Worm (Caenorhabditis elegans) whole organism, L4 larva: ENCODE data around the gene F44E7.9.

ENCODE experiments used
- D1046.2 ChIP-seq: fragments of 200-800 bp; sonication (Bioruptor generic); IDR thresholded peaks from 2 replicates; pipeline ENCODE4 v1.3.6; 2022; ENCODE audit warnings: missing genetic modification characterization, missing compliant biosample characterization
- F37D6.2 ChIP-seq: sonication (generic microtip); optimal IDR thresholded peaks from 2 replicates; lab custom pipeline; 2016; ENCODE audit warnings: mild to moderate bottlenecking, missing genetic modification characterization, missing compliant biosample characterization
- F44E2.7 ChIP-seq: fragments of 200-800 bp; sonication (Bioruptor generic); IDR thresholded peaks from 2 replicates; pipeline ENCODE4 v2.1.2; 2022; ENCODE audit warnings: missing genetic modification characterization, missing compliant biosample characterization
- F49E8.2 ChIP-seq: sonication (generic microtip); optimal IDR thresholded peaks from 2 replicates; lab custom pipeline; 2016; ENCODE audit warnings: missing compliant biosample characterization, mild to moderate bottlenecking, missing genetic modification characterization, borderline replicate concordance
- R02D3.7 ChIP-seq: fragments of 150-350 bp; sonication (generic microtip); optimal IDR thresholded peaks from 3 replicates; lab custom pipeline; 2014; ENCODE audit warnings: missing biosample characterization, missing genetic modification characterization
- Y5F2A.4 ChIP-seq: fragments of 200-800 bp; sonication (Bioruptor generic); optimal IDR thresholded peaks from 2 replicates; lab custom pipeline; 2018; ENCODE audit warnings: mild to moderate bottlenecking, missing genetic modification characterization, missing compliant biosample characterization
- Y75B8A.6 ChIP-seq: fragments of 200-800 bp; sonication (Bioruptor generic); IDR thresholded peaks from 2 replicates; pipeline ENCODE4 v1.3.6; 2022; ENCODE audit warnings: missing genetic modification reagents, missing genetic modification characterization, missing compliant biosample characterization
- ZK337.2 ChIP-seq: fragments of 200-800 bp; sonication (Bioruptor generic); IDR thresholded peaks from 2 replicates; pipeline ENCODE4 v1.3.6; 2022; ENCODE audit warnings: missing genetic modification reagents, missing genetic modification characterization, missing compliant biosample characterization
- aly-2 ChIP-seq: sonication (generic microtip); optimal IDR thresholded peaks from 2 replicates; lab custom pipeline; 2018; ENCODE audit warnings: missing biosample characterization, missing genetic modification characterization
- ama-1 ChIP-seq: fragments of 150-350 bp; optimal IDR thresholded peaks from 2 replicates; lab custom pipeline; 2014; ENCODE audit warnings: inconsistent platforms, mixed read lengths
- arid-1 ChIP-seq: fragments of 200-800 bp; sonication (Bioruptor generic); conservative IDR thresholded peaks from 2 replicates; pipeline ENCODE4 v1.3.6; 2022; ENCODE audit warnings: missing genetic modification reagents, missing genetic modification characterization, missing compliant biosample characterization
- ceh-28 ChIP-seq: fragments of 150-350 bp; optimal IDR thresholded peaks from 2 replicates; lab custom pipeline; 2014; ENCODE audit warnings: missing biosample characterization, missing genetic modification reagents, missing genetic modification characterization
- ceh-62 ChIP-seq: sonication (generic microtip); optimal IDR thresholded peaks from 2 replicates; lab custom pipeline; 2017; ENCODE audit warnings: missing biosample characterization, missing genetic modification characterization
- ctbp-1 ChIP-seq: fragments of 200-800 bp; sonication (Bioruptor generic); IDR thresholded peaks from 2 replicates; pipeline ENCODE4 v1.3.6; 2022; ENCODE audit warnings: missing genetic modification reagents, missing genetic modification characterization, missing compliant biosample characterization
- daf-16 ChIP-seq, 3 experiments: sonication (generic microtip); optimal IDR thresholded peaks; 2 replicates each; lab custom pipeline; 2016 to 2017; ENCODE audit warnings: missing genetic modification characterization in 3 of 3, missing genetic modification reagents in 3 of 3, mild to moderate bottlenecking in 2 of 3, missing compliant biosample characterization in 2 of 3, missing biosample characterization in 1 of 3, moderate library complexity in 1 of 3
- daf-8 ChIP-seq: fragments of 200-800 bp; sonication (Bioruptor generic); IDR thresholded peaks from 2 replicates; pipeline ENCODE4 v1.3.6; 2022; ENCODE audit warnings: missing genetic modification characterization, missing compliant biosample characterization
- dmd-6 ChIP-seq: fragments of 200-800 bp; sonication (Bioruptor generic); IDR thresholded peaks from 2 replicates; pipeline ENCODE4 v1.3.6; 2022; ENCODE audit warnings: missing genetic modification reagents, missing genetic modification characterization, missing compliant biosample characterization
- dmd-8 ChIP-seq: fragments of 200-800 bp; sonication (Bioruptor generic); IDR thresholded peaks from 2 replicates; pipeline ENCODE4 v1.3.6; 2022; ENCODE audit warnings: missing genetic modification characterization, missing compliant biosample characterization
- dmd-9 ChIP-seq: fragments of 200-800 bp; sonication (Bioruptor generic); IDR thresholded peaks from 2 replicates; pipeline ENCODE4 v1.3.6; 2022; ENCODE audit warnings: missing genetic modification reagents, missing genetic modification characterization, missing compliant biosample characterization
- dpl-1 ChIP-seq: fragments of 150-350 bp; optimal IDR thresholded peaks from 2 replicates; lab custom pipeline; 2014; ENCODE audit warnings: missing biosample characterization, missing genetic modification reagents, missing genetic modification characterization
- duxl-1 ChIP-seq: sonication (generic microtip); optimal IDR thresholded peaks from 2 replicates; lab custom pipeline; 2016; ENCODE audit warnings: mild to moderate bottlenecking, missing genetic modification characterization, moderate library complexity, missing compliant biosample characterization; ENCODE audit not compliant: poor library complexity
- fkh-10 ChIP-seq: fragments of 150-350 bp; optimal IDR thresholded peaks from 2 replicates; lab custom pipeline; 2014; ENCODE audit warnings: missing biosample characterization, missing genetic modification reagents, missing genetic modification characterization
- fos-1 ChIP-seq: fragments of 150-350 bp; optimal IDR thresholded peaks from 2 replicates; lab custom pipeline; 2014; ENCODE audit warnings: missing biosample characterization, missing genetic modification characterization
- hlh-11 ChIP-seq: fragments of 200-800 bp; sonication (Bioruptor generic); optimal IDR thresholded peaks from 2 replicates; lab custom pipeline; 2018; ENCODE audit warnings: mild to moderate bottlenecking, missing genetic modification characterization, missing compliant biosample characterization
- lim-7 ChIP-seq: fragments of 200-800 bp; sonication (Bioruptor generic); IDR thresholded peaks from 2 replicates; pipeline ENCODE4 v1.3.6; 2022; ENCODE audit warnings: missing genetic modification characterization, missing compliant biosample characterization
- lin-15B ChIP-seq: fragments of 150-350 bp; sonication (generic microtip); optimal IDR thresholded peaks from 3 replicates; lab custom pipeline; 2014; ENCODE audit warnings: missing biosample characterization, missing genetic modification characterization
- lin-29 ChIP-seq: fragments of 200-800 bp; sonication (Bioruptor generic); IDR thresholded peaks from 2 replicates; pipeline ENCODE4 v1.3.6; 2022; ENCODE audit warnings: missing genetic modification reagents, missing genetic modification characterization, missing compliant biosample characterization
- lin-38 ChIP-seq: fragments of 200-800 bp; sonication (Bioruptor generic); IDR thresholded peaks from 2 replicates; pipeline ENCODE4 v1.3.6; 2022; ENCODE audit warnings: missing genetic modification reagents, missing genetic modification characterization, missing compliant biosample characterization
- lin-39 ChIP-seq: fragments of 150-350 bp; optimal IDR thresholded peaks from 2 replicates; lab custom pipeline; 2014; ENCODE audit warnings: missing biosample characterization, missing genetic modification reagents, missing genetic modification characterization
- lir-3 ChIP-seq: sonication (generic microtip); optimal IDR thresholded peaks from 2 replicates; lab custom pipeline; 2016; ENCODE audit warnings: mild to moderate bottlenecking, missing genetic modification characterization, missing compliant biosample characterization
- mep-1 ChIP-seq: fragments of 150-350 bp; sonication (generic microtip); optimal IDR thresholded peaks from 3 replicates; lab custom pipeline; 2014; ENCODE audit warnings: missing biosample characterization, missing genetic modification characterization
- mxl-3 ChIP-seq: fragments of 200-800 bp; sonication (Bioruptor generic); optimal IDR thresholded peaks from 2 replicates; lab custom pipeline; 2018; ENCODE audit warnings: mild to moderate bottlenecking, missing genetic modification characterization, missing compliant biosample characterization
- nhr-102 ChIP-seq: sonication (generic microtip); optimal IDR thresholded peaks from 2 replicates; lab custom pipeline; 2016; ENCODE audit warnings: mild to moderate bottlenecking, missing genetic modification characterization, moderate library complexity, missing compliant biosample characterization
- nhr-111 ChIP-seq: fragments of 200-800 bp; sonication (Bioruptor generic); optimal IDR thresholded peaks from 2 replicates; lab custom pipeline; 2018; ENCODE audit warnings: mild to moderate bottlenecking, missing genetic modification characterization, missing compliant biosample characterization
- nhr-42 ChIP-seq: fragments of 200-800 bp; sonication (Bioruptor generic); IDR thresholded peaks from 2 replicates; pipeline ENCODE4 v1.3.6; 2022; ENCODE audit warnings: missing genetic modification characterization, missing compliant biosample characterization
- nhr-48 ChIP-seq: sonication (generic microtip); optimal IDR thresholded peaks from 2 replicates; lab custom pipeline; 2016; ENCODE audit warnings: mild to moderate bottlenecking, missing genetic modification characterization, missing compliant biosample characterization
- nhr-77 ChIP-seq: fragments of 150-350 bp; optimal IDR thresholded peaks from 2 replicates; lab custom pipeline; 2014; ENCODE audit warnings: missing biosample characterization, missing genetic modification characterization
- pha-4 ChIP-seq, 2 experiments: fragments of 150-350 bp in 1 of 2; fragments of 200-800 bp in 1 of 2; sonication (Bioruptor generic) in 1 of 2; IDR thresholded peaks in 1 of 2; optimal IDR thresholded peaks in 1 of 2; 2 replicates each; pipeline versions ENCODE4 v1.3.6 to Lab custom; 2014 to 2022; ENCODE audit warnings: missing genetic modification characterization in 2 of 2, missing genetic modification reagents in 2 of 2, missing biosample characterization in 1 of 2, missing compliant biosample characterization in 1 of 2
- saeg-2 ChIP-seq: fragments of 200-800 bp; sonication (Bioruptor generic); IDR thresholded peaks from 2 replicates; pipeline ENCODE4 v1.3.6; 2022; ENCODE audit warnings: missing genetic modification reagents, missing genetic modification characterization, missing compliant biosample characterization
- sdz-12 ChIP-seq: fragments of 200-800 bp; sonication (Bioruptor generic); optimal IDR thresholded peaks from 2 replicates; lab custom pipeline; 2018; ENCODE audit warnings: mild to moderate bottlenecking, missing genetic modification characterization, missing compliant biosample characterization
- snpc-1.2 ChIP-seq: fragments of 200-800 bp; sonication (Bioruptor generic); IDR thresholded peaks from 2 replicates; pipeline ENCODE4 v1.3.6; 2022; ENCODE audit warnings: missing genetic modification reagents, missing genetic modification characterization, missing compliant biosample characterization
- tra-1 ChIP-seq: fragments of 200-800 bp; sonication (Bioruptor generic); IDR thresholded peaks from 2 replicates; pipeline ENCODE4 v1.3.6; 2022; ENCODE audit warnings: missing genetic modification reagents, missing genetic modification characterization, missing compliant biosample characterization
- unc-130 ChIP-seq: sonication (generic microtip); optimal IDR thresholded peaks from 2 replicates; lab custom pipeline; 2016; ENCODE audit warnings: missing genetic modification reagents, missing genetic modification characterization, missing compliant biosample characterization
- unc-39 ChIP-seq: sonication (generic microtip); optimal IDR thresholded peaks from 2 replicates; lab custom pipeline; 2017; ENCODE audit warnings: missing biosample characterization, missing genetic modification characterization
- unc-62 ChIP-seq, 3 experiments: fragments of 150-350 bp in 1 of 3; sonication (generic microtip); optimal IDR thresholded peaks in 2 of 3; peaks in 1 of 3; 1 replicate in 1 of 3; 2 replicates in 2 of 3; lab custom pipeline; 2014 to 2017; ENCODE audit warnings: missing biosample characterization in 3 of 3, missing genetic modification characterization in 3 of 3, missing genetic modification reagents in 3 of 3, missing genotype in 1 of 3
- zip-11 ChIP-seq: fragments of 200-800 bp; sonication (Bioruptor generic); IDR thresholded peaks from 2 replicates; pipeline ENCODE4 v1.3.6; 2022; ENCODE audit warnings: missing genetic modification characterization, missing compliant biosample characterization
- ztf-7 ChIP-seq: fragments of 150-350 bp; optimal IDR thresholded peaks from 2 replicates; lab custom pipeline; 2014; ENCODE audit warnings: missing biosample characterization, missing genetic modification characterization

The F44E7.9 gene

ce11 chrV:5836616-5836982, 45.6 kb downstream of the F44E7.9 start, which contains the start of gene col-140:
Gene col-140 (minus strand): TSS chrV:5836834.
- TF ChIP-seq Y5F2A.4 (GFP tag; lab: Kevin White, UChicago) (no peak), dmd-9 (GFP tag; lab: Robert Waterston, UW) (no peak), unc-62 (GFP tag; optimal IDR thresholded peaks at IDR 0.05 in 1 of 2; lab: Kevin White, UChicago) (peak in 1 of 2 experiments; percentile 32), unc-62 (tag; optimal IDR thresholded peaks at IDR 0.05; lab: Kevin White, UChicago) (no peak), nhr-77 (tag; lab: Kevin White, UChicago) (no peak), saeg-2 (no peak), daf-8 (GFP tag; lab: Robert Waterston, UW) (no peak), nhr-111 (GFP tag; lab: Kevin White, UChicago) (no peak), zip-11 (no peak), daf-16 (GFP tag; optimal IDR thresholded peaks at IDR 0.05; lab: Kevin White, UChicago) (no peak), daf-16 (tag; optimal IDR thresholded peaks at IDR 0.05; lab: Kevin White, UChicago) (no peak), R02D3.7 (no peak), ama-1 (lab: Kevin White, UChicago) (peak; percentile 75), fkh-10 (GFP tag; lab: Kevin White, UChicago) (no peak), fos-1 (tag; lab: Kevin White, UChicago) (no peak), nhr-102 (tag; lab: Kevin White, UChicago) (no peak), sdz-12 (GFP tag; lab: Kevin White, UChicago) (no peak)

DNA sequence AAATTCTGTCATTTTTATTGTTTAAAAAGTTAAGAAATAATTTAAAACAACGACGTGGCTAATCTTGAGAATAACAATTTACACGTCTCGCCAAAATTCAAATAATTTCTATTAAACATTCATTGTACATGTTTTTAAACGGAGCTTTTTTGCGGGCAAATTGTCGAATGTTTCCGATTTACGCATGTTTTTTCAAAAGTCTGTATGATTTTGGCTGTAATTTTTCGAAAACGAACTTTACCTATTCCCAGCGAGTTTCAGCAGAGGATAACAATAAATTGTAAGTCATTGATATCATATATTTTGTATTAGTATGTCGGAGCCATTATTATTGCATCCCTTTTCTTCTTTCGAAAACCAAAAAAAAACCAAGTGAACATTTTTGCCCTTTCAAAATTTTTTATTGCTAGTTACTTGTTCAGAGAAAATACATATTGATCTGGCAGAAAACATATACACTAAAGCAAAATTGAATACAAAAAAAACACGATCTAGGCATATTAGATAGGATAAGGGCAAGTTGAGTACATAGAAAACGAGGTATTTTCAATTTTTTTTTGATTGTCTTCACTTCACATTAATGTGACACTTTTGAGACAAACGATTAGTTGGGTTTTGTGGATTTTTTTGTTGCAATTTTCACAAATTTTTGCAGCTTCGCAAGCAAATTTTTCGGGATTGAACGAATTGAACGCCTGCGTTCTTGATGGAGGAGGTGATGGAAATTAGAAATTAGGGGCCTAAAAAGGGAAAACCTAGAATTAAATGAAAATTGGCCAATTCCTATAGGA, 47.7 kb downstream of the F44E7.9 start, which contains the start of gene F26F12.2:
F26F12.2 (minus strand) TSS at position 38 of the 791 bp plus-strand sequence.
- TF ChIP-seq F44E2.7 (GFP tag; lab: Robert Waterston, UW) (no peak), snpc-1.2 (GFP tag; lab: Robert Waterston, UW) (peak; percentile 5; the same call in 1 of the 2 replicates), lim-7 (GFP tag; lab: Robert Waterston, UW) (peak; percentile 41; the same call in 1 of the 2 replicates), unc-39 (tag; lab: Kevin White, UChicago) (no peak), lin-38 (GFP tag; lab: Robert Waterston, UW) (0 out of 2 replicates have a peak, but pooled peaks have one; percentile 17), tra-1 (GFP tag; lab: Robert Waterston, UW) (no peak), F37D6.2 (tag; lab: Kevin White, UChicago) (peak; percentile 26), ctbp-1 (GFP tag; lab: Robert Waterston, UW) (no peak), D1046.2 (no peak), daf-16 (GFP tag; optimal IDR thresholded peaks at IDR 0.05; lab: Kevin White, UChicago) (no peak), daf-16 (tag; optimal IDR thresholded peaks at IDR 0.05; lab: Kevin White, UChicago) (peak; percentile 26), dmd-8 (GFP tag; lab: Robert Waterston, UW) (no peak), ceh-28 (tag; lab: Kevin White, UChicago) (no peak), lin-15B (tag; lab: Kevin White, UChicago) (no peak), F49E8.2 (tag; lab: Kevin White, UChicago) (no peak), pha-4 (GFP tag; IDR thresholded peaks at IDR 0.05; lab: Robert Waterston, UW) (no peak), pha-4 (tag; optimal IDR thresholded peaks at IDR 0.05; lab: Kevin White, UChicago) (no peak), aly-2 (tag; lab: Kevin White, UChicago) (no peak), mxl-3 (GFP tag; lab: Kevin White, UChicago) (no peak), duxl-1 (tag; lab: Kevin White, UChicago) (no peak), dmd-6 (GFP tag; lab: Robert Waterston, UW) (no peak), unc-130 (GFP tag; lab: Kevin White, UChicago) (no peak), nhr-102 (tag; lab: Kevin White, UChicago) (peak; percentile 6), lir-3 (no peak), ceh-62 (tag; lab: Kevin White, UChicago) (no peak), arid-1 (peak; percentile 61; the same call in 1 of the 2 replicates), nhr-48 (no peak), dpl-1 (no peak), lin-39 (no peak), nhr-42 (GFP tag; lab: Robert Waterston, UW) (no peak), fos-1 (tag; lab: Kevin White, UChicago) (no peak), mep-1 (peak; percentile 39), ZK337.2 (no peak), Y75B8A.6 (GFP tag; lab: Robert Waterston, UW) (no peak), lin-29 (GFP tag; lab: Robert Waterston, UW) (no peak), ztf-7 (tag; lab: Kevin White, UChicago) (no peak), zip-11 (no peak), hlh-11 (tag; lab: Kevin White, UChicago) (no peak)
